Worm (Caenorhabditis elegans) whole organism, L4/young adult: ENCODE data around the gene T04C10.3.

Experiments used
- W03F9.2 ChIP-seq: fragments of 150-350 bp; optimal IDR thresholded peaks from 2 replicates; lab custom pipeline; 2014; ENCODE audit warnings: missing biosample characterization, missing genetic modification characterization
- dao-5 ChIP-seq: sonication (generic microtip); optimal IDR thresholded peaks from 2 replicates; lab custom pipeline; 2016; ENCODE audit warnings: missing genotype, missing genetic modification characterization, moderate library complexity, missing compliant biosample characterization
- him-1 ChIP-seq: sonication (generic microtip); optimal IDR thresholded peaks from 2 replicates; lab custom pipeline; 2016; ENCODE audit warnings: missing genotype, missing genetic modification reagents, missing genetic modification characterization, missing compliant biosample characterization

- TF ChIP-seq him-1, result no peak
- TF ChIP-seq dao-5 (tag; lab: Kevin White, UChicago), result no peak
- TF ChIP-seq W03F9.2 (tag; lab: Kevin White, UChicago), result no peak
Observed at ce11 chrX:14791195-14791739, 20.9 kb upstream of the T04C10.3 start.
